Fruit fly (Drosophila melanogaster) whole organism, prepupa: Measurements from ENCODE around the gene ymp.
A peak's percentile ranks its signal among the peaks of the same experiment; 100 is the strongest.

Experiments
- Blimp-1 ChIP-seq: fragments of 200-800 bp; sonication (Bioruptor generic); optimal IDR thresholded peaks from 3 replicates; lab custom pipeline; 2017; ENCODE audit warnings: missing biosample characterization, missing genetic modification characterization, mild to moderate bottlenecking, moderate library complexity, missing genetic modification reagents
- CG10669 ChIP-seq: fragments of 200-800 bp; sonication (Bioruptor generic); optimal IDR thresholded peaks from 3 replicates; lab custom pipeline; 2018; ENCODE audit warnings: missing biosample characterization, mild to moderate bottlenecking, missing genetic modification characterization, moderate library complexity
- CG11294 ChIP-seq: fragments of 200-800 bp; sonication (Bioruptor generic); IDR thresholded peaks from 2 replicates; pipeline ENCODE4 v1.3.6; 2022; ENCODE audit warnings: missing biosample characterization, missing genetic modification characterization
- CG11762 ChIP-seq: fragments of 200-800 bp; sonication (Bioruptor generic); optimal IDR thresholded peaks from 3 replicates; lab custom pipeline; 2016; ENCODE audit warnings: missing biosample characterization, missing genetic modification characterization; ENCODE audit not compliant: insufficient read depth
- CG11902 ChIP-seq: fragments of 200-800 bp; sonication (Bioruptor generic); optimal IDR thresholded peaks from 3 replicates; lab custom pipeline; 2016; ENCODE audit warnings: missing biosample characterization, missing genetic modification characterization
- CG1621 ChIP-seq: fragments of 200-800 bp; sonication (Bioruptor generic); optimal IDR thresholded peaks from 3 replicates; lab custom pipeline; 2018; ENCODE audit warnings: missing biosample characterization, mild to moderate bottlenecking, missing genetic modification characterization
- CG16779 ChIP-seq: fragments of 200-800 bp; sonication (Bioruptor generic); optimal IDR thresholded peaks from 3 replicates; lab custom pipeline; 2017; ENCODE audit warnings: missing biosample characterization, mild to moderate bottlenecking, missing genetic modification characterization
- CG3032 ChIP-seq: fragments of 200-800 bp; optimal IDR thresholded peaks from 2 replicates; lab custom pipeline; 2019; ENCODE audit warnings: missing biosample characterization, mild to moderate bottlenecking, missing genetic modification characterization, moderate library complexity
- CG31627 ChIP-seq: fragments of 200-800 bp; sonication (Bioruptor generic); optimal IDR thresholded peaks from 3 replicates; lab custom pipeline; 2016; ENCODE audit warnings: missing biosample characterization, missing genetic modification characterization
- CG34406 ChIP-seq: fragments of 200-800 bp; sonication (Bioruptor generic); optimal IDR thresholded peaks from 3 replicates; lab custom pipeline; 2016; ENCODE audit warnings: missing biosample characterization, missing genetic modification characterization
- CG3919 ChIP-seq: fragments of 200-800 bp; sonication (Bioruptor generic); optimal IDR thresholded peaks from 3 replicates; lab custom pipeline; 2016; ENCODE audit warnings: missing biosample characterization, missing genetic modification characterization
- CG6276 ChIP-seq: fragments of 200-800 bp; sonication (Bioruptor generic); optimal IDR thresholded peaks from 2 replicates; lab custom pipeline; 2017; ENCODE audit warnings: missing biosample characterization, mild to moderate bottlenecking, missing genetic modification characterization
- CG8119 ChIP-seq: fragments of 200-800 bp; sonication (Bioruptor generic); IDR thresholded peaks from 3 replicates; pipeline ENCODE4 v1.3.6; 2022; ENCODE audit warnings: missing biosample characterization, missing genetic modification characterization
- CG8319 ChIP-seq: fragments of 200-800 bp; sonication (Bioruptor generic); optimal IDR thresholded peaks from 3 replicates; lab custom pipeline; 2016; ENCODE audit warnings: missing biosample characterization, missing genetic modification characterization
- Eip75B ChIP-seq: fragments of 200-800 bp; sonication (Bioruptor generic); optimal IDR thresholded peaks from 3 replicates; lab custom pipeline; 2016; ENCODE audit warnings: missing biosample characterization, missing genetic modification characterization
- Eip93F ChIP-seq: fragments of 200-800 bp; sonication (Bioruptor generic); optimal IDR thresholded peaks from 2 replicates; lab custom pipeline; 2016; ENCODE audit warnings: missing biosample characterization, mild to moderate bottlenecking, missing genetic modification characterization
- Ets21C ChIP-seq: fragments of 200-800 bp; sonication (Bioruptor generic); optimal IDR thresholded peaks from 3 replicates; lab custom pipeline; 2016; ENCODE audit warnings: missing biosample characterization, missing genetic modification characterization
- Ets96B ChIP-seq: fragments of 200-800 bp; optimal IDR thresholded peaks from 2 replicates; lab custom pipeline; 2019; ENCODE audit warnings: missing biosample characterization, mild to moderate bottlenecking, missing genetic modification characterization, moderate library complexity
- Gug ChIP-seq: fragments of 200-800 bp; sonication (Bioruptor generic); IDR thresholded peaks from 2 replicates; pipeline ENCODE4 v1.3.6; 2022; ENCODE audit warnings: missing biosample characterization, missing genetic modification characterization
- Hr39 ChIP-seq: fragments of 200-800 bp; sonication (Bioruptor generic); optimal IDR thresholded peaks from 2 replicates; lab custom pipeline; 2016; ENCODE audit warnings: missing biosample characterization, missing genetic modification characterization
- Lpt ChIP-seq: fragments of 200-800 bp; sonication (Bioruptor generic); optimal IDR thresholded peaks from 3 replicates; lab custom pipeline; 2016; ENCODE audit warnings: missing biosample characterization, missing genetic modification characterization
- Met ChIP-seq: fragments of 200-800 bp; sonication (Bioruptor generic); optimal IDR thresholded peaks from 3 replicates; lab custom pipeline; 2016; ENCODE audit warnings: missing biosample characterization, missing genetic modification characterization
- OdsH ChIP-seq: fragments of 200-800 bp; sonication (Bioruptor generic); optimal IDR thresholded peaks from 3 replicates; lab custom pipeline; 2016; ENCODE audit warnings: missing biosample characterization, missing genetic modification characterization
- Smox ChIP-seq: fragments of 200-800 bp; sonication (Bioruptor generic); optimal IDR thresholded peaks from 3 replicates; lab custom pipeline; 2016; ENCODE audit warnings: missing biosample characterization, missing genetic modification characterization
- Sox102F ChIP-seq: fragments of 200-800 bp; sonication (Bioruptor generic); optimal IDR thresholded peaks from 2 replicates; lab custom pipeline; 2016; ENCODE audit warnings: missing biosample characterization, mild to moderate bottlenecking, missing genetic modification characterization
- Sox14 ChIP-seq: fragments of 200-800 bp; sonication (Bioruptor generic); optimal IDR thresholded peaks from 3 replicates; lab custom pipeline; 2016; ENCODE audit warnings: missing biosample characterization, missing genetic modification characterization
- Sox15 ChIP-seq: fragments of 200-800 bp; sonication (Bioruptor generic); optimal IDR thresholded peaks from 3 replicates; lab custom pipeline; 2016; ENCODE audit warnings: missing biosample characterization, missing genetic modification characterization
- achi ChIP-seq: fragments of 200-800 bp; sonication (Bioruptor generic); optimal IDR thresholded peaks from 3 replicates; lab custom pipeline; 2016; ENCODE audit warnings: missing biosample characterization, missing genetic modification characterization
- cyc ChIP-seq: fragments of 200-800 bp; sonication (Bioruptor generic); optimal IDR thresholded peaks from 3 replicates; lab custom pipeline; 2016; ENCODE audit warnings: missing biosample characterization, missing genetic modification characterization
- eg ChIP-seq: fragments of 200-800 bp; sonication (Bioruptor generic); IDR thresholded peaks from 3 replicates; pipeline ENCODE4 v1.3.6; 2022; ENCODE audit warnings: missing biosample characterization, missing genetic modification characterization
- fd59A ChIP-seq: fragments of 200-800 bp; sonication (Bioruptor generic); optimal IDR thresholded peaks from 2 replicates; lab custom pipeline; 2017; ENCODE audit warnings: missing biosample characterization, mild to moderate bottlenecking, missing genetic modification characterization, missing genetic modification reagents
- fkh ChIP-seq: fragments of 200-800 bp; sonication (Bioruptor generic); optimal IDR thresholded peaks from 3 replicates; lab custom pipeline; 2017; ENCODE audit warnings: missing biosample characterization, mild to moderate bottlenecking, missing genetic modification characterization, moderate library complexity
- net ChIP-seq: fragments of 200-800 bp; sonication (Bioruptor generic); optimal IDR thresholded peaks from 3 replicates; lab custom pipeline; 2016; ENCODE audit warnings: missing biosample characterization, missing genetic modification characterization
- pdm3 ChIP-seq: fragments of 200-800 bp; sonication (Bioruptor generic); optimal IDR thresholded peaks from 3 replicates; lab custom pipeline; 2016; ENCODE audit warnings: missing biosample characterization, missing genetic modification characterization
- spab ChIP-seq: fragments of 200-800 bp; sonication (Bioruptor generic); optimal IDR thresholded peaks from 2 replicates; lab custom pipeline; 2017; ENCODE audit warnings: missing biosample characterization, mild to moderate bottlenecking, missing genetic modification characterization, missing genetic modification reagents
- svp ChIP-seq: fragments of 200-800 bp; sonication (Bioruptor generic); peaks from one replicate; lab custom pipeline; 2016; ENCODE audit warnings: missing biosample characterization, missing genetic modification characterization
- topi ChIP-seq: fragments of 200-800 bp; sonication (Bioruptor generic); optimal IDR thresholded peaks from 3 replicates; lab custom pipeline; 2016; ENCODE audit warnings: missing biosample characterization, missing genetic modification characterization
- vri ChIP-seq: fragments of 200-800 bp; sonication (Bioruptor generic); optimal IDR thresholded peaks from 3 replicates; lab custom pipeline; 2016; ENCODE audit warnings: missing biosample characterization, mild to moderate bottlenecking, missing genetic modification characterization

ymp gene

dm6 chr3R:25631079-25631478 lies 22.2 kb upstream of the ymp start (continued):
- TF ChIP-seq spab (GFP tag; lab: Kevin White, UChicago) (peak; percentile 18), CG31627 (peak; percentile 33), Smox (GFP tag; lab: Kevin White, UChicago) (peak; percentile 45), CG6276 (GFP tag; lab: Kevin White, UChicago) (no peak), Eip93F (GFP tag; lab: Kevin White, UChicago) (no peak), cyc (GFP tag; lab: Kevin White, UChicago) (peak; percentile 48), Gug (GFP tag; lab: Robert Waterston, UW) (no peak), CG3919 (GFP tag; lab: Kevin White, UChicago) (peak; percentile 15), Ets96B (tag; lab: Kevin White, UChicago) (peak; percentile 15), CG3032 (tag; lab: Kevin White, UChicago) (peak; percentile 33), CG8119 (GFP tag; lab: Robert Waterston, UW) (no peak), Met (peak; percentile 46), CG11294 (no peak), fd59A (GFP tag; lab: Kevin White, UChicago) (peak; percentile 13), Sox14 (GFP tag; lab: Kevin White, UChicago) (no peak), Lpt (GFP tag; lab: Kevin White, UChicago) (no peak), Sox15 (GFP tag; lab: Kevin White, UChicago) (peak; percentile 18), OdsH (GFP tag; lab: Kevin White, UChicago) (no peak), CG16779 (tag; lab: Kevin White, UChicago) (no peak), Hr39 (peak; percentile 43), Ets21C (GFP tag; lab: Kevin White, UChicago) (no peak), CG1621 (tag; lab: Kevin White, UChicago) (no peak), CG11762 (GFP tag; lab: Kevin White, UChicago) (peak; percentile 17), vri (GFP tag; lab: Kevin White, UChicago) (no peak), CG8319 (no peak), fkh (no peak), CG10669 (GFP tag; lab: Kevin White, UChicago) (peak; percentile 19)

- no peak for TF ChIP-seq CG11902 (GFP tag; lab: Kevin White, UChicago)
- no peak for TF ChIP-seq eg (GFP tag; lab: Robert Waterston, UW)
- TF ChIP-seq CG6276 (GFP tag; lab: Kevin White, UChicago) = no peak
- no peak for TF ChIP-seq Eip75B (GFP tag; lab: Kevin White, UChicago)
- TF ChIP-seq Met = no peak
- no peak for TF ChIP-seq Ets96B (tag; lab: Kevin White, UChicago)
- TF ChIP-seq pdm3 = no peak
- TF ChIP-seq Lpt (GFP tag; lab: Kevin White, UChicago) = no peak
- TF ChIP-seq svp (GFP tag; lab: Kevin White, UChicago) = no peak
- no peak for TF ChIP-seq OdsH (GFP tag; lab: Kevin White, UChicago)
- no peak for TF ChIP-seq Sox15 (GFP tag; lab: Kevin White, UChicago)
- TF ChIP-seq achi (GFP tag; lab: Kevin White, UChicago) = no peak
- no peak for TF ChIP-seq fd59A (GFP tag; lab: Kevin White, UChicago)
- no peak for TF ChIP-seq CG34406 (GFP tag; lab: Kevin White, UChicago)
- TF ChIP-seq CG31627 = no peak
- TF ChIP-seq net (GFP tag; lab: Kevin White, UChicago) = no peak
- TF ChIP-seq Eip93F (GFP tag; lab: Kevin White, UChicago) = no peak
- no peak for TF ChIP-seq Ets21C (GFP tag; lab: Kevin White, UChicago)
- TF ChIP-seq Gug (GFP tag; lab: Robert Waterston, UW) = no peak
- TF ChIP-seq, all 60 proteins: peak for 0
These were observed 21.6 kb upstream of the ymp start for dm6 chr3R:25630541-25630940.

dm6 chr3R:25628657-25629056 lies 19.7 kb upstream of the ymp start:
- TF ChIP-seq Blimp-1 (no peak), Sox102F (GFP tag; lab: Kevin White, UChicago) (no peak), CG34406 (GFP tag; lab: Kevin White, UChicago) (no peak), achi (GFP tag; lab: Kevin White, UChicago) (no peak), Eip93F (GFP tag; lab: Kevin White, UChicago) (no peak), topi (GFP tag; lab: Kevin White, UChicago) (no peak), CG8319 (no peak), CG16779 (tag; lab: Kevin White, UChicago) (no peak), CG11762 (GFP tag; lab: Kevin White, UChicago) (no peak)
